Fruit fly (Drosophila melanogaster): Measurements from ENCODE around the gene CG6656.
A peak's percentile ranks its signal among the peaks of the same experiment; 100 is the strongest.

CG6656 gene

DNA sequence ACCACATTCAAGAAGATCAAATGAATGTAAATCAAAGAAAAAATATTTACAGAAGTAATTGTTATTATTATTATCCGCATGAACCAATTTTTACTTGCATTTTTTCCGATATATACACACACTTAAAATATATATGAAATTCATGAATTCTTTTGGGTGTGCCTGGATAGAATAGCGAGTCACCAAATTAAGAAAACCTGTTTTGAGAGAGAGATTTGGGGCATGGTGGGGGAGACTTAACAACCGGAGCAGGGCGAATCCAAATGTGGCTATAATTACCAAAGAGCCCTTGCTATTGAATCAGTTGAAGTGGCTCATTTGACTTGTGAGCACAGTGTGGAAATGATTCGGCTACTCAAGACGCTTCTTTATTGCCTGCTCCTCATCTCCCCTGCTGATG lies 38.4 kb downstream of the CG6656 start, which contains the start of gene Qsox2:
Qsox2 (plus strand) TSS at position 301 of the 400 bp plus-strand sequence.
- peak; percentile 19 for TF ChIP-seq svp (GFP tag)
- peak in 1 of 2 experiments; percentile 11 for TF ChIP-seq ss (GFP tag; optimal IDR thresholded peaks at IDR 0.05)
- TF ChIP-seq dsx (GFP tag; optimal IDR thresholded peaks at IDR 0.05; ENCODE audit: poor library complexity, severe bottlenecking), result peak; percentile 43
- TF ChIP-seq Hr38 (GFP tag; optimal IDR thresholded peaks at IDR 0.05), result no peak

- TF ChIP-seq ss (GFP tag; optimal IDR thresholded peaks at IDR 0.05) (peak in 1 of 2 experiments; percentile 54), achi (GFP tag; optimal IDR thresholded peaks at IDR 0.05) (no peak), dsx (GFP tag; optimal IDR thresholded peaks at IDR 0.05; ENCODE audit: poor library complexity, severe bottlenecking) (peak; percentile 66)
Observed at dm6 chr3R:21916987-21917386, 41.9 kb downstream of the CG6656 start.

- TF ChIP-seq CG8319 (GFP tag; optimal IDR thresholded peaks at IDR 0.05), result no peak
- peak; percentile 44 for TF ChIP-seq CG3919 (GFP tag; optimal IDR thresholded peaks at IDR 0.05)
- TF ChIP-seq Eip78C (GFP tag), result peak; percentile 46
- TF ChIP-seq Gug (GFP tag; IDR thresholded peaks at IDR 0.05), result no peak
- TF ChIP-seq CG8119 (GFP tag; IDR thresholded peaks at IDR 0.05), result 0 out of 3 replicates have a peak, but pooled peaks have one; percentile 19
- peak; percentile 49; the same call in 1 of the 3 replicates for TF ChIP-seq CG6163 (GFP tag; IDR thresholded peaks at IDR 0.05)
- 0 out of 3 replicates have a peak, but pooled peaks have one; percentile 32 for TF ChIP-seq eg (GFP tag; IDR thresholded peaks at IDR 0.05)
- TF ChIP-seq CG10631 (GFP tag; optimal IDR thresholded peaks at IDR 0.05), result peak; percentile 51
- TF ChIP-seq CG32006 (GFP tag; optimal IDR thresholded peaks at IDR 0.05), result peak; percentile 27
Observed at dm6 chr3R:21920495-21920894, 45.4 kb downstream of the CG6656 start.

DNA sequence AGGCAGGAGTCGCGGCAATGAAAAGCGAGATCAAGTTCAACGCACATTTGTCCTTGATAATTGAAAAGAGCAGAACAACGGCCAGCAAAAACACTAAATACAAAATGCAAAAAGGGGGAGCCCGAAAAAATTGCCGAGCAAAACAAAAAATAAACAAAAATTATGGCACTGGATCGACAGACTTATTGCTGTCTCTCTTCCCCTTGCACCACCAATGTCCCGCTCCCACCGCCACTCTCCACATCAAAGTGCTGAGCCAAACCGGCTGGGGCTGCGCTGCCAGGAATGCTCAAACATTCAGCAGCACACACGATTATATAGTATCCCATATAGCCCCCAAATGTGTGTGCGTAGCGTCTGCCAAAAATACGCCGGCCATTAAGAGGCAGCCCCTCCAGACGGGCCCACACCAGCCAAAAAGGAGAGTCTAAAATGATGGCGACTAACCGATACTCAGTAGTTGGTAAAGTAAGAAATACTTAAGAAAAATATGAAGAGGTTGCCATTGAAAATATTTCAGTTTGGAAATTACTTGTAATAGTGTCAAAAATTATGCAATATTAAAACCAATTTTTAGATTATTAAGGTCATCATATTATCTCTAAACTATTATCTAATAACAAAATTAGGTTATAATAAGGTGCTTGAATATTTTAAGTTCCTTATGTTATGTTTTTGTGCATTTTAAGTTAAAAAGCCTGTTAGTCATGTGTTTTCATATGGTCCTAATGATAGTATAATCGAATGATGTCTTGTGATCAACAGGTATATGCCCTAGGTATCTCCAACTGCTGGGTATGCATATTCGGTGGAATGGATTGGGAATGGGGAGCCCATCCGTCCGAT lies 46.5 kb downstream of the CG6656 start:
- TF ChIP-seq achi (GFP tag; optimal IDR thresholded peaks at IDR 0.05) (peak; percentile 76), Eip93F (GFP tag; optimal IDR thresholded peaks at IDR 0.05) (no peak), salr (GFP tag; optimal IDR thresholded peaks at IDR 0.05) (peak in 1 of 2 experiments; percentile 62), Eip78C (GFP tag) (peak; percentile 91), CG6792 (GFP tag; optimal IDR thresholded peaks at IDR 0.05) (peak; percentile 71), CG4318 (GFP tag; optimal IDR thresholded peaks at IDR 0.05) (peak; percentile 38), Smox (GFP tag; optimal IDR thresholded peaks at IDR 0.05) (peak; percentile 58), CG31627 (GFP tag; optimal IDR thresholded peaks at IDR 0.05) (peak; percentile 69), CG32006 (GFP tag; optimal IDR thresholded peaks at IDR 0.05) (peak; percentile 70), fd59A (GFP tag; optimal IDR thresholded peaks at IDR 0.05) (peak; percentile 85), Ets21C (GFP tag; optimal IDR thresholded peaks at IDR 0.05) (peak; percentile 27), Ets96B (tag; optimal IDR thresholded peaks at IDR 0.05) (peak; percentile 77), ss (GFP tag; optimal IDR thresholded peaks at IDR 0.05) (peak; percentile 65 to 81), CG6854 (GFP tag; optimal IDR thresholded peaks at IDR 0.05) (no peak), CG11902 (GFP tag; optimal IDR thresholded peaks at IDR 0.05) (peak; percentile 38), CG6163 (GFP tag; IDR thresholded peaks at IDR 0.05) (0 out of 3 replicates have a peak, but pooled peaks have one; percentile 53), Sox15 (GFP tag; optimal IDR thresholded peaks at IDR 0.05) (peak; percentile 57), svp (GFP tag) (peak; percentile 89), net (GFP tag; optimal IDR thresholded peaks at IDR 0.05) (peak; percentile 42), Lpt (GFP tag; optimal IDR thresholded peaks at IDR 0.05) (no peak), pdm3 (GFP tag; optimal IDR thresholded peaks at IDR 0.05) (peak; percentile 75), CG3919 (GFP tag; optimal IDR thresholded peaks at IDR 0.05) (peak; percentile 65), vri (GFP tag; optimal IDR thresholded peaks at IDR 0.05) (peak; percentile 62), dac (GFP tag; optimal IDR thresholded peaks at IDR 0.05) (no peak), fkh (GFP tag; optimal IDR thresholded peaks at IDR 0.05) (no peak), CG11762 (GFP tag; optimal IDR thresholded peaks at IDR 0.05; ENCODE audit: insufficient read depth) (peak; percentile 66), acj6 (GFP tag; optimal IDR thresholded peaks at IDR 0.05) (peak; percentile 74), CG6276 (GFP tag; optimal IDR thresholded peaks at IDR 0.05) (peak; percentile 15), CG8319 (GFP tag; optimal IDR thresholded peaks at IDR 0.05) (peak; percentile 46), Sox14 (GFP tag; optimal IDR thresholded peaks at IDR 0.05) (peak; percentile 76), Blimp-1 (GFP tag; optimal IDR thresholded peaks at IDR 0.05) (peak; percentile 64), CG11294 (GFP tag; IDR thresholded peaks at IDR 0.05) (no peak), CG9139 (GFP tag; optimal IDR thresholded peaks at IDR 0.05) (peak; percentile 32), fd85E (GFP tag; optimal IDR thresholded peaks at IDR 0.05) (no peak), CG1621 (tag; optimal IDR thresholded peaks at IDR 0.05) (peak; percentile 32), CG3032 (tag; optimal IDR thresholded peaks at IDR 0.05) (peak; percentile 82)
